Worm (Caenorhabditis elegans) whole organism, L2 larva: ENCODE data around the gene fbxa-115.

Source experiments
- C34F6.9 ChIP-seq: fragments of 150-350 bp; optimal IDR thresholded peaks from 2 replicates; lab custom pipeline; 2014; ENCODE audit warnings: missing biosample characterization, missing genetic modification characterization
- F13H6.1 ChIP-seq: sonication (generic microtip); optimal IDR thresholded peaks from 2 replicates; lab custom pipeline; 2016; ENCODE audit warnings: missing genetic modification characterization, missing compliant biosample characterization
- R02D3.7 ChIP-seq: fragments of 150-350 bp; optimal IDR thresholded peaks from 2 replicates; lab custom pipeline; 2014; ENCODE audit warnings: missing biosample characterization, missing genetic modification characterization
- ZK546.5 ChIP-seq: sonication (generic microtip); optimal IDR thresholded peaks from 2 replicates; lab custom pipeline; 2017; ENCODE audit warnings: missing biosample characterization, missing genetic modification characterization
- alr-1 ChIP-seq: fragments of 150-350 bp; optimal IDR thresholded peaks from 2 replicates; lab custom pipeline; 2014; ENCODE audit warnings: missing biosample characterization, missing genetic modification characterization
- aly-2 ChIP-seq: fragments of 150-350 bp; optimal IDR thresholded peaks from 2 replicates; lab custom pipeline; 2014; ENCODE audit warnings: missing biosample characterization, missing genetic modification characterization
- ama-1 ChIP-seq: fragments of 150-350 bp; optimal IDR thresholded peaks from 2 replicates; lab custom pipeline; 2018; ENCODE audit warnings: inconsistent platforms
- blmp-1 ChIP-seq: sonication (generic microtip); optimal IDR thresholded peaks from 2 replicates; lab custom pipeline; 2017; ENCODE audit warnings: missing genetic modification characterization, mild to moderate bottlenecking, missing compliant biosample characterization, antibody characterized with exemption, moderate library complexity; ENCODE audit not compliant: insufficient read depth
- ceh-82 ChIP-seq: fragments of 150-350 bp; optimal IDR thresholded peaks from 2 replicates; lab custom pipeline; 2014; ENCODE audit warnings: missing biosample characterization, missing genetic modification characterization
- crh-2 ChIP-seq: sonication (generic microtip); optimal IDR thresholded peaks from 2 replicates; lab custom pipeline; 2017; ENCODE audit warnings: missing biosample characterization, missing genetic modification characterization
- dmd-4 ChIP-seq: sonication (generic microtip); optimal IDR thresholded peaks from 2 replicates; lab custom pipeline; 2017; ENCODE audit warnings: missing biosample characterization, missing genetic modification characterization
- elt-1 ChIP-seq: fragments of 150-350 bp; optimal IDR thresholded peaks from 2 replicates; lab custom pipeline; 2014; ENCODE audit warnings: missing biosample characterization, missing genetic modification characterization
- elt-3 ChIP-seq: sonication (generic microtip); optimal IDR thresholded peaks from 2 replicates; lab custom pipeline; 2017; ENCODE audit warnings: missing biosample characterization, missing genetic modification characterization
- fos-1 ChIP-seq: fragments of 150-350 bp; optimal IDR thresholded peaks from 2 replicates; lab custom pipeline; 2014; ENCODE audit warnings: missing biosample characterization, missing genetic modification characterization
- gmeb-1 ChIP-seq: fragments of 150-350 bp; optimal IDR thresholded peaks from 2 replicates; lab custom pipeline; 2014; ENCODE audit warnings: missing biosample characterization, missing genetic modification characterization
- lin-13 ChIP-seq: fragments of 150-350 bp; optimal IDR thresholded peaks from 2 replicates; lab custom pipeline; 2014; ENCODE audit warnings: missing biosample characterization, missing genetic modification reagents, missing genetic modification characterization
- lsy-2 ChIP-seq, 2 experiments: fragments of 150-350 bp in 1 of 2; sonication (generic microtip) in 1 of 2; optimal IDR thresholded peaks; 2 replicates each; lab custom pipeline; 2014 to 2017; ENCODE audit warnings: missing biosample characterization in 2 of 2, missing genetic modification characterization in 2 of 2
- mab-5 ChIP-seq: fragments of 150-350 bp; optimal IDR thresholded peaks from 2 replicates; lab custom pipeline; 2014; ENCODE audit warnings: missing biosample characterization, missing genetic modification characterization
- mdl-1 ChIP-seq, 2 experiments: fragments of 150-350 bp in 1 of 2; sonication (generic microtip) in 1 of 2; optimal IDR thresholded peaks; 2 replicates each; lab custom pipeline; 2017; ENCODE audit warnings: missing biosample characterization in 2 of 2, missing genetic modification characterization in 2 of 2
- nhr-11 ChIP-seq: fragments of 150-350 bp; optimal IDR thresholded peaks from 2 replicates; lab custom pipeline; 2014; ENCODE audit warnings: missing biosample characterization, missing genetic modification characterization
- nhr-12 ChIP-seq: fragments of 150-350 bp; optimal IDR thresholded peaks from 2 replicates; lab custom pipeline; 2014; ENCODE audit warnings: missing biosample characterization, missing genetic modification characterization
- nhr-129 ChIP-seq: fragments of 150-350 bp; optimal IDR thresholded peaks from 2 replicates; lab custom pipeline; 2014; ENCODE audit warnings: missing biosample characterization, missing genetic modification characterization
- nhr-21 ChIP-seq: fragments of 150-350 bp; optimal IDR thresholded peaks from 2 replicates; lab custom pipeline; 2014; ENCODE audit warnings: missing biosample characterization, missing genetic modification characterization
- nhr-23 ChIP-seq: fragments of 150-350 bp; optimal IDR thresholded peaks from 2 replicates; lab custom pipeline; 2014; ENCODE audit warnings: missing biosample characterization, missing genetic modification reagents, missing genetic modification characterization
- nhr-237 ChIP-seq: fragments of 150-350 bp; optimal IDR thresholded peaks from 2 replicates; lab custom pipeline; 2014; ENCODE audit warnings: missing biosample characterization, missing genetic modification characterization
- nhr-77 ChIP-seq: fragments of 150-350 bp; optimal IDR thresholded peaks from 2 replicates; lab custom pipeline; 2014; ENCODE audit warnings: missing biosample characterization, missing genetic modification characterization
- peb-1 ChIP-seq: fragments of 150-350 bp; optimal IDR thresholded peaks from 2 replicates; lab custom pipeline; 2014; ENCODE audit warnings: missing biosample characterization, missing genetic modification characterization
- sem-4 ChIP-seq: fragments of 150-350 bp; optimal IDR thresholded peaks from 2 replicates; lab custom pipeline; 2014; ENCODE audit warnings: missing biosample characterization, missing genetic modification reagents, missing genetic modification characterization
- sma-9 ChIP-seq, 2 experiments: fragments of 150-350 bp in 1 of 2; sonication (generic microtip) in 1 of 2; optimal IDR thresholded peaks; 2 replicates each; lab custom pipeline; 2014 to 2016; ENCODE audit warnings: missing genetic modification characterization in 2 of 2, mild to moderate bottlenecking in 1 of 2, missing biosample characterization in 1 of 2, missing compliant biosample characterization in 1 of 2, missing genetic modification reagents in 1 of 2, moderate library complexity in 1 of 2
- unc-39 ChIP-seq: fragments of 150-350 bp; optimal IDR thresholded peaks from 2 replicates; lab custom pipeline; 2014; ENCODE audit warnings: missing biosample characterization, missing genetic modification characterization
- unc-55 ChIP-seq: fragments of 150-350 bp; sonication (generic microtip); optimal IDR thresholded peaks from 3 replicates; lab custom pipeline; 2014; ENCODE audit warnings: missing biosample characterization, missing genetic modification reagents, missing genetic modification characterization
- ztf-1 ChIP-seq: fragments of 200-800 bp; sonication (Bioruptor generic); conservative IDR thresholded peaks from 2 replicates; pipeline ENCODE4 v1.3.6; 2022; ENCODE audit warnings: missing genetic modification characterization, missing compliant biosample characterization
- ztf-4 ChIP-seq: fragments of 150-350 bp; optimal IDR thresholded peaks from 2 replicates; lab custom pipeline; 2014; ENCODE audit warnings: missing biosample characterization, missing genetic modification characterization

The fbxa-115 gene

DNA sequence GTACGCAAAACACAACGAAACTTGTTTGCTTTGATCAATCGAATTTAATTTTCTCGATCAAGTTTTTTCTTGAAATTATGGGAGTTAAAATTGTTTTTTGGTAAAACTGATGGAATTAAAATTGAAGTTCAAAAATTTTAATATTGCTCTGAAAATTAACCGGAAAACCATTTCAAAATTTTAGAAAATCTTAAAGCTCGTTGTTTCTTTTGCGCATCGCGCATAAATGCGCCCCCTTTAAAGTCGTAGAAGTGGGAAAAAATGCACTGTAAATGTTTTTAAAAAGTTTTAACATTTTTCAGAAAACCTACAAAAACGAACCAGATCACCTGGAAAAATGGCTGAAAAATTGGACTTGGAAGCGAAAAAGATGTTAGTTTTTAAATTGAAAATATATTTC is 11.1 kb upstream of the fbxa-115 start, which contains the start of gene fbxa-113:
TSS of gene fbxa-113 (plus strand) at position 301 of the 400 bp plus-strand sequence.
- TF ChIP-seq fos-1 = no peak

DNA sequence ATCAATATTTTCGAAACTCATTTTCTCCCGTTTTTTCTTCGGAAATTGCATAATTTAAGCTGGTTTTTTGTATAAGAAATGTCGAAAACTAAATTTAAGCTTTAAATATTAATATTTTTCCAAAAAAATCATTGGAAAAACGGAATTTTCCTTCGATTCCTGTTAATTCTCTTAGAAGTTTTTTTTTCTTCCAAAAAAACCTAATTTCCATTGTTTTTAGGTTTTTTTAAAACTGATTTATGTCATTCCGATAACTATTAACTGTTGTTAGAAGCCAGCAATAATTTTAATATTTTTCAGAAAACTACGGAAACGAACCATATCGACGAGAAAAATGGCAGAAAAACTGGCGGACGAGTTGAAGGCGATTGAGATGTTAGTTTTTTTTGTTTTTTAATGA is 9.4 kb upstream of the fbxa-115 start, which contains the start of gene fbxa-114:
TSS of gene fbxa-114 (plus strand) at position 301 of the 400 bp plus-strand sequence.
- no peak for TF ChIP-seq elt-3 (tag; lab: Kevin White, UChicago)
- TF ChIP-seq nhr-23 = no peak
- no peak for TF ChIP-seq F13H6.1 (tag; lab: Kevin White, UChicago)
- TF ChIP-seq mdl-1 (tag; optimal IDR thresholded peaks at IDR 0.05; lab: Kevin White, UChicago) = no peak
- no peak for TF ChIP-seq ztf-4 (tag; lab: Kevin White, UChicago)
- no peak for TF ChIP-seq blmp-1 (tag; lab: Kevin White, UChicago)
- TF ChIP-seq aly-2 (tag; lab: Kevin White, UChicago) = no peak
- TF ChIP-seq nhr-12 (tag; lab: Kevin White, UChicago) = no peak

DNA sequence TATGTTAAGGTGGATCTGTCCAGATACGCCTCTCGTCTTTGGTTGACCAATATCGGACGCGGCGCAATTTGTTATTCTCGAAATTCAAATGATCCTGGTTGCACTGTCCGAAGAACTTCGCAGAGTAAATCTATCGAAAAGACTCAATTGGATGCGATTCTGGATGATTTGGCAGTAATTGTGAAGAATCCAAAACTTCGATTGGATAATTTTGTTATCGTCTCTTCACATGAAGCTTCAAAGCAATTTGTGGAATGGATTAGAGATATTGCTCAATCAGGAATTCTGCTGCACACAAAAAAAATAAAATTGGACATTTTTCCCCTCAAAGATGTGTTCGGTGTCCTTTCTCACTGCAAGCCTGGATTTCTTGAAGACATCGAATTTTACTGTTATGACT is 7.7 kb upstream of the fbxa-115 start:
- TF ChIP-seq nhr-12 (tag; lab: Kevin White, UChicago) (no peak), sem-4 (tag; lab: Kevin White, UChicago) (no peak), aly-2 (tag; lab: Kevin White, UChicago) (no peak), nhr-11 (no peak), C34F6.9 (tag; lab: Kevin White, UChicago) (no peak), ZK546.5 (tag; lab: Kevin White, UChicago) (no peak), dmd-4 (tag; lab: Kevin White, UChicago) (no peak), unc-39 (no peak), mab-5 (tag; lab: Kevin White, UChicago) (no peak), nhr-77 (tag; lab: Kevin White, UChicago) (no peak), blmp-1 (tag; lab: Kevin White, UChicago) (no peak), crh-2 (tag; lab: Kevin White, UChicago) (no peak), nhr-237 (tag; lab: Kevin White, UChicago) (no peak)

DNA sequence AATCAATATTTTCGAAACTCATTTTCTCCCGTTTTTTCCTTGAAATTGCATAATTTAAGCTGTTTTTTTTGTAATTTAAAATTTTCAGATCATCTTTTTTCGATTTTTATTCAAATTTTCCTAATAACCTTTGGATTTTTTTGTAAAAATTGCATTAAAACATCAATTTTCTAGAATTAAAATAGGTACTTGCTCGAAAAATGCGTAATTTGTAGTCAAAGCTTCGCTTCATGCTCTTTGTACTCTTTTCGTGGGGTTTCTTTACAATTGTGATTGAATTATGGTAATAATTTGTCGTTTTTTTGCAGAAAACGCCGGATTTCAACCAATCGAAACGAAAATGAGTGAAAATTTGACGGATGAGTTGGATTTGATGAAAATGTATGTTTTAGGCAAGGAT is 7.0 kb upstream of the fbxa-115 start, which contains the start of gene fog-2:
TSS of gene fog-2 (plus strand) at position 301 of the 400 bp plus-strand sequence.
- TF ChIP-seq sma-9 (GFP tag; optimal IDR thresholded peaks at IDR 0.05; lab: Kevin White, UChicago) = no peak
- no peak for TF ChIP-seq sma-9 (tag; optimal IDR thresholded peaks at IDR 0.05; lab: Kevin White, UChicago)
- no peak for TF ChIP-seq alr-1 (tag; lab: Kevin White, UChicago)
- TF ChIP-seq ZK546.5 (tag; lab: Kevin White, UChicago) = no peak
- TF ChIP-seq dmd-4 (tag; lab: Kevin White, UChicago) = no peak
- TF ChIP-seq R02D3.7 (tag; lab: Kevin White, UChicago) = no peak
- no peak for TF ChIP-seq lin-13 (GFP tag; lab: Kevin White, UChicago)
- TF ChIP-seq nhr-77 (tag; lab: Kevin White, UChicago) = no peak
- no peak for TF ChIP-seq ama-1 (lab: Kevin White, UChicago)
- TF ChIP-seq ceh-82 (tag; lab: Kevin White, UChicago) = no peak
- TF ChIP-seq elt-3 (tag; lab: Kevin White, UChicago) = no peak
- no peak for TF ChIP-seq gmeb-1 (tag; lab: Kevin White, UChicago)
- no peak for TF ChIP-seq C34F6.9 (tag; lab: Kevin White, UChicago)
- TF ChIP-seq F13H6.1 (tag; lab: Kevin White, UChicago) = no peak
- TF ChIP-seq mdl-1 (tag; optimal IDR thresholded peaks at IDR 0.05; lab: Kevin White, UChicago) = no peak

DNA sequence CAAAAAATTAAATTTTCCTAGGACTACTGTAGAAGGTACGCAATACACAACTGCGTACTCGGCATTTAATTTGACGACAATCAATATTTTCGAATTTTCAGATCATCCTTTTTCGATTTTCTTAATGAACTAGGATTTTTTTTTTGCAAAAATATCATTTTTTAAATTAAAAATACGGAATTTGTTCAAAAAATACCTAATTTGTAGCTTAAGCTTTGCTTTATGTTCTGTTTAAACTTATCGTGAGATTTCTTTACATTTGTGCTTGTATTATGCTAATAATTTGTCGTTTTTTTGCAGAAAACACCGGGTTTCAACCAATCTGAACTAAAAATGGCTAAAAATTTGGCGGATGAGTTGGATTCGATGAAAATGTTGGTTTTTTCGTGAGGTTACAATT is 4.7 kb upstream of the fbxa-115 start, which contains the start of gene ftr-1:
TSS of gene ftr-1 (plus strand) at position 301 of the 400 bp plus-strand sequence.
- TF ChIP-seq lsy-2 (tag; optimal IDR thresholded peaks at IDR 0.05; lab: Kevin White, UChicago) (no peak), unc-55 (no peak), peb-1 (no peak), blmp-1 (tag; lab: Kevin White, UChicago) (no peak), nhr-129 (tag; lab: Kevin White, UChicago) (no peak), elt-1 (tag; lab: Kevin White, UChicago) (no peak), mdl-1 (tag; optimal IDR thresholded peaks at IDR 0.05; lab: Kevin White, UChicago) (no peak), ztf-4 (tag; lab: Kevin White, UChicago) (no peak), dmd-4 (tag; lab: Kevin White, UChicago) (no peak), nhr-77 (tag; lab: Kevin White, UChicago) (no peak), ztf-1 (GFP tag; lab: Robert Waterston, UW) (no peak), nhr-21 (tag; lab: Kevin White, UChicago) (no peak), mab-5 (tag; lab: Kevin White, UChicago) (no peak), elt-3 (tag; lab: Kevin White, UChicago) (no peak), C34F6.9 (tag; lab: Kevin White, UChicago) (no peak), F13H6.1 (tag; lab: Kevin White, UChicago) (no peak), nhr-23 (no peak), alr-1 (tag; lab: Kevin White, UChicago) (no peak), crh-2 (tag; lab: Kevin White, UChicago) (no peak)
- TF ChIP-seq, all 48 proteins: peak for 0
